Worm (Caenorhabditis elegans) whole organism, L4 larva: ENCODE data around the gene ugt-49.
A peak's percentile ranks its signal among the peaks of the same experiment; 100 is the strongest.

Experiments used
- Y105C5A.15 ChIP-seq: fragments of 200-800 bp; sonication (Bioruptor generic); IDR thresholded peaks from 2 replicates; pipeline ENCODE4 v1.3.6; 2022; ENCODE audit warnings: missing genetic modification characterization, missing compliant biosample characterization
- Y5F2A.4 ChIP-seq: fragments of 200-800 bp; sonication (Bioruptor generic); optimal IDR thresholded peaks from 2 replicates; lab custom pipeline; 2018; ENCODE audit warnings: mild to moderate bottlenecking, missing genetic modification characterization, missing compliant biosample characterization
- aha-1 ChIP-seq: fragments of 150-350 bp; peaks from one replicate; lab custom pipeline; 2014; ENCODE audit warnings: missing biosample characterization, missing genetic modification characterization
- aly-2 ChIP-seq: sonication (generic microtip); optimal IDR thresholded peaks from 2 replicates; lab custom pipeline; 2018; ENCODE audit warnings: missing biosample characterization, missing genetic modification characterization
- ceh-20 ChIP-seq: fragments of 200-800 bp; sonication (Bioruptor generic); IDR thresholded peaks from 2 replicates; pipeline ENCODE4 v1.3.6; 2022; ENCODE audit warnings: missing genetic modification reagents, missing genetic modification characterization, missing compliant biosample characterization
- ceh-28 ChIP-seq: fragments of 150-350 bp; optimal IDR thresholded peaks from 2 replicates; lab custom pipeline; 2014; ENCODE audit warnings: missing biosample characterization, missing genetic modification reagents, missing genetic modification characterization
- ceh-32 ChIP-seq: sonication (generic microtip); optimal IDR thresholded peaks from 2 replicates; lab custom pipeline; 2016; ENCODE audit warnings: mild to moderate bottlenecking, missing genetic modification characterization, missing compliant biosample characterization; ENCODE audit not compliant: poor library complexity
- ceh-44 ChIP-seq: fragments of 200-800 bp; sonication (Bioruptor generic); IDR thresholded peaks from 2 replicates; pipeline ENCODE4 v1.3.6; 2022; ENCODE audit warnings: missing genetic modification reagents, missing genetic modification characterization, missing compliant biosample characterization
- ces-1 ChIP-seq: fragments of 150-350 bp; sonication (generic microtip); optimal IDR thresholded peaks from 4 replicates; lab custom pipeline; 2014; ENCODE audit warnings: missing biosample characterization, missing genetic modification reagents, missing genetic modification characterization
- cey-2 ChIP-seq: sonication (generic microtip); optimal IDR thresholded peaks from 3 replicates; lab custom pipeline; 2017; ENCODE audit warnings: missing genetic modification characterization, mild to moderate bottlenecking, missing compliant biosample characterization, antibody characterized with exemption, borderline replicate concordance; ENCODE audit not compliant: insufficient read depth
- dmd-8 ChIP-seq: fragments of 200-800 bp; sonication (Bioruptor generic); IDR thresholded peaks from 2 replicates; pipeline ENCODE4 v1.3.6; 2022; ENCODE audit warnings: missing genetic modification characterization, missing compliant biosample characterization
- duxl-1 ChIP-seq: sonication (generic microtip); optimal IDR thresholded peaks from 2 replicates; lab custom pipeline; 2016; ENCODE audit warnings: mild to moderate bottlenecking, missing genetic modification characterization, moderate library complexity, missing compliant biosample characterization; ENCODE audit not compliant: poor library complexity
- egl-27 ChIP-seq: sonication (generic microtip); optimal IDR thresholded peaks from 3 replicates; lab custom pipeline; 2017; ENCODE audit warnings: missing biosample characterization, missing genetic modification reagents, missing genetic modification characterization
- egl-43 ChIP-seq: fragments of 200-800 bp; sonication (Bioruptor generic); IDR thresholded peaks from 2 replicates; pipeline ENCODE4 v1.3.6; 2022; ENCODE audit warnings: missing genetic modification reagents, missing genetic modification characterization, missing compliant biosample characterization
- jun-1 ChIP-seq: fragments of 150-350 bp; optimal IDR thresholded peaks from 2 replicates; lab custom pipeline; 2014; ENCODE audit warnings: missing biosample characterization, missing genetic modification reagents, missing genetic modification characterization
- lin-1 ChIP-seq: fragments of 200-800 bp; sonication (Bioruptor generic); IDR thresholded peaks from 2 replicates; pipeline ENCODE4 v1.3.6; 2022; ENCODE audit warnings: missing genetic modification reagents, missing genetic modification characterization, missing compliant biosample characterization
- lin-29 ChIP-seq: fragments of 200-800 bp; sonication (Bioruptor generic); IDR thresholded peaks from 2 replicates; pipeline ENCODE4 v1.3.6; 2022; ENCODE audit warnings: missing genetic modification reagents, missing genetic modification characterization, missing compliant biosample characterization
- lin-39 ChIP-seq: fragments of 150-350 bp; optimal IDR thresholded peaks from 2 replicates; lab custom pipeline; 2014; ENCODE audit warnings: missing biosample characterization, missing genetic modification reagents, missing genetic modification characterization
- madf-5 ChIP-seq, 2 experiments: fragments of 200-800 bp; sonication (Bioruptor generic); IDR thresholded peaks; 2 replicates each; pipeline ENCODE4 v1.3.6; 2022; ENCODE audit warnings: missing compliant biosample characterization in 2 of 2, missing genetic modification characterization in 2 of 2
- mdl-1 ChIP-seq, 2 experiments: fragments of 150-350 bp in 1 of 2; sonication (generic microtip) in 1 of 2; optimal IDR thresholded peaks; 2 replicates each; lab custom pipeline; 2014 to 2017; ENCODE audit warnings: missing biosample characterization in 2 of 2, missing genetic modification characterization in 2 of 2
- mxl-2 ChIP-seq: fragments of 200-800 bp; sonication (Bioruptor generic); conservative IDR thresholded peaks from 2 replicates; pipeline ENCODE4 v1.3.6; 2022; ENCODE audit warnings: missing genetic modification reagents, missing genetic modification characterization, missing compliant biosample characterization
- mxl-3 ChIP-seq: fragments of 200-800 bp; sonication (Bioruptor generic); optimal IDR thresholded peaks from 2 replicates; lab custom pipeline; 2018; ENCODE audit warnings: mild to moderate bottlenecking, missing genetic modification characterization, missing compliant biosample characterization
- nhr-10 ChIP-seq: fragments of 150-350 bp; optimal IDR thresholded peaks from 2 replicates; lab custom pipeline; 2014; ENCODE audit warnings: missing biosample characterization, missing genetic modification characterization
- nhr-11 ChIP-seq: fragments of 150-350 bp; optimal IDR thresholded peaks from 2 replicates; lab custom pipeline; 2014; ENCODE audit warnings: missing biosample characterization, missing genetic modification characterization
- nhr-237 ChIP-seq: sonication (generic microtip); optimal IDR thresholded peaks from 2 replicates; lab custom pipeline; 2017; ENCODE audit warnings: missing biosample characterization, missing genetic modification characterization
- nhr-42 ChIP-seq: fragments of 200-800 bp; sonication (Bioruptor generic); IDR thresholded peaks from 2 replicates; pipeline ENCODE4 v1.3.6; 2022; ENCODE audit warnings: missing genetic modification characterization, missing compliant biosample characterization
- saeg-2 ChIP-seq: fragments of 200-800 bp; sonication (Bioruptor generic); IDR thresholded peaks from 2 replicates; pipeline ENCODE4 v1.3.6; 2022; ENCODE audit warnings: missing genetic modification reagents, missing genetic modification characterization, missing compliant biosample characterization
- set-16 ChIP-seq: fragments of 200-800 bp; sonication (Bioruptor generic); IDR thresholded peaks from 2 replicates; pipeline ENCODE4 v1.3.6; 2022; ENCODE audit warnings: missing genetic modification reagents, missing genetic modification characterization, missing compliant biosample characterization
- unc-130 ChIP-seq: sonication (generic microtip); optimal IDR thresholded peaks from 2 replicates; lab custom pipeline; 2016; ENCODE audit warnings: missing genetic modification reagents, missing genetic modification characterization, missing compliant biosample characterization

ugt-49 gene

ce11 chrV:10410030-10410713 is 38.1 kb downstream of the ugt-49 start, which contains the start of gene F15H10.12:
F15H10.12 (minus strand) TSS chrV:10410080.
- TF ChIP-seq dmd-8 (no peak), aha-1 (tag; lab: Kevin White, UChicago) (peak; percentile 92)
- TF ChIP-seq, all 104 proteins: peak for 1

ce11 chrV:10414610-10415009 is 42.5 kb downstream of the ugt-49 start, which contains the start of gene F15H10.9:
F15H10.9 (minus strand) TSS chrV:10414710.
- TF ChIP-seq mdl-1 (tag; optimal IDR thresholded peaks at IDR 0.05; lab: Kevin White, UChicago) (no peak), Y5F2A.4 (GFP tag; lab: Kevin White, UChicago) (no peak), nhr-11 (tag; lab: Kevin White, UChicago) (no peak), mxl-2 (GFP tag; lab: Robert Waterston, UW) (no peak), nhr-42 (GFP tag; lab: Robert Waterston, UW) (no peak), ces-1 (no peak), nhr-237 (tag; lab: Kevin White, UChicago) (no peak), aly-2 (tag; lab: Kevin White, UChicago) (no peak), saeg-2 (GFP tag; lab: Robert Waterston, UW) (no peak)
- TF ChIP-seq, all 104 proteins: peak for 0

ce11 chrV:10416925-10417324 is 44.8 kb downstream of the ugt-49 start, which contains the start of gene F15H10.10:
F15H10.10 (minus strand) TSS chrV:10417025.
- TF ChIP-seq ceh-44 (GFP tag; lab: Robert Waterston, UW) (no peak), cey-2 (tag; lab: Kevin White, UChicago) (no peak), ceh-20 (no peak), lin-1 (GFP tag; lab: Robert Waterston, UW) (no peak), nhr-10 (tag; lab: Kevin White, UChicago) (no peak), egl-27 (no peak)
- TF ChIP-seq, all 104 proteins: peak for 0

- no peak for TF ChIP-seq egl-43 (GFP tag; lab: Robert Waterston, UW)
- no peak for TF ChIP-seq duxl-1 (tag; lab: Kevin White, UChicago)
- no peak for TF ChIP-seq lin-39 (tag; lab: Kevin White, UChicago)
- no peak for TF ChIP-seq unc-130 (GFP tag; lab: Kevin White, UChicago)
- TF ChIP-seq Y105C5A.15 (GFP tag; lab: Robert Waterston, UW), result no peak
Measured at ce11 chrV:10418961-10419360, 46.8 kb downstream of the ugt-49 start, which contains the start of gene F15H10.5. F15H10.5 (minus strand) TSS chrV:10419061.

ce11 chrV:10420843-10421242 is 48.7 kb downstream of the ugt-49 start:
- TF ChIP-seq set-16, result peak; percentile 96
- TF ChIP-seq madf-5 (GFP tag; IDR thresholded peaks at IDR 0.05; lab: Robert Waterston, UW), result peak in 1 of 2 experiments; percentile 59; a peak in 1 of 4 replicates

- TF ChIP-seq ceh-20 (no peak), ceh-28 (tag; lab: Kevin White, UChicago) (no peak), jun-1 (tag; lab: Kevin White, UChicago) (no peak), ceh-32 (tag; lab: Kevin White, UChicago) (no peak), duxl-1 (tag; lab: Kevin White, UChicago) (no peak), aha-1 (tag; lab: Kevin White, UChicago) (no peak), nhr-11 (tag; lab: Kevin White, UChicago) (no peak), mxl-3 (GFP tag; lab: Kevin White, UChicago) (no peak), Y5F2A.4 (GFP tag; lab: Kevin White, UChicago) (no peak), lin-29 (GFP tag; lab: Robert Waterston, UW) (no peak)
Measured at ce11 chrV:10421802-10422201, 49.7 kb downstream of the ugt-49 start, which contains the start of gene col-13. col-13 (minus strand) TSS chrV:10421902.
